Fruit fly (Drosophila melanogaster): ENCODE measurements around the gene CG32639.

The CG32639 gene

dm6 chrX:13275139-13275538 lies 38.8 kb upstream of the CG32639 start (continued):
- peak; percentile 31 for TF ChIP-seq Hr4 (GFP tag; optimal IDR thresholded peaks at IDR 0.05)
- peak; percentile 27 for TF ChIP-seq dac (GFP tag; optimal IDR thresholded peaks at IDR 0.05)
- peak; percentile 73 for TF ChIP-seq CG11762 (GFP tag; optimal IDR thresholded peaks at IDR 0.05; ENCODE audit: insufficient read depth)
- peak; percentile 61 for TF ChIP-seq CG7368 (GFP tag; optimal IDR thresholded peaks at IDR 0.05)
- TF ChIP-seq CG6276 (GFP tag; optimal IDR thresholded peaks at IDR 0.05), result peak; percentile 33
- TF ChIP-seq CG3919 (GFP tag; optimal IDR thresholded peaks at IDR 0.05), result peak; percentile 75
- TF ChIP-seq salr (GFP tag; optimal IDR thresholded peaks at IDR 0.05), result peak; percentile 3 to 78
- peak; percentile 78 for TF ChIP-seq achi (GFP tag; optimal IDR thresholded peaks at IDR 0.05)
- TF ChIP-seq CG1621 (tag; optimal IDR thresholded peaks at IDR 0.05), result peak; percentile 48
- peak; percentile 46 for TF ChIP-seq Sox102F (GFP tag; optimal IDR thresholded peaks at IDR 0.05)
- peak; percentile 49 for TF ChIP-seq CG9139 (GFP tag; optimal IDR thresholded peaks at IDR 0.05)
- TF ChIP-seq Ets21C (GFP tag; optimal IDR thresholded peaks at IDR 0.05), result peak; percentile 26
- peak; percentile 73 for TF ChIP-seq cyc (GFP tag; optimal IDR thresholded peaks at IDR 0.05)
- TF ChIP-seq dsx (GFP tag; optimal IDR thresholded peaks at IDR 0.05; ENCODE audit: poor library complexity, severe bottlenecking), result peak; percentile 1
- no peak for TF ChIP-seq CG6163 (GFP tag; IDR thresholded peaks at IDR 0.05)
- TF ChIP-seq CG3032 (tag; optimal IDR thresholded peaks at IDR 0.05), result peak; percentile 81
- TF ChIP-seq Hr39 (GFP tag; optimal IDR thresholded peaks at IDR 0.05), result peak; percentile 31
- TF ChIP-seq CG15336 (GFP tag; IDR thresholded peaks at IDR 0.05), result peak; percentile 57
- TF ChIP-seq Eip93F (GFP tag; optimal IDR thresholded peaks at IDR 0.05), result peak; percentile 9
- TF ChIP-seq Gug (GFP tag; IDR thresholded peaks at IDR 0.05), result peak; percentile 17; the same call in 1 of the 2 replicates
- TF ChIP-seq CG6808 (GFP tag; optimal IDR thresholded peaks at IDR 0.05), result peak; percentile 80
- TF ChIP-seq vri (GFP tag; optimal IDR thresholded peaks at IDR 0.05), result no peak
- peak; percentile 66 for TF ChIP-seq spab (GFP tag; optimal IDR thresholded peaks at IDR 0.05)
- TF ChIP-seq CG16779 (tag; optimal IDR thresholded peaks at IDR 0.05), result peak; percentile 4
- no peak for TF ChIP-seq Hr38 (GFP tag; optimal IDR thresholded peaks at IDR 0.05)
- TF ChIP-seq pdm3 (GFP tag; optimal IDR thresholded peaks at IDR 0.05), result peak; percentile 60

- peak; percentile 84 for TF ChIP-seq Eip78C (GFP tag)
- TF ChIP-seq topi (GFP tag; optimal IDR thresholded peaks at IDR 0.05), result peak; percentile 27
- TF ChIP-seq CG8119 (GFP tag; IDR thresholded peaks at IDR 0.05), result peak; percentile 67
- peak; percentile 39 for TF ChIP-seq acj6 (GFP tag; optimal IDR thresholded peaks at IDR 0.05)
- TF ChIP-seq CG1621 (tag; optimal IDR thresholded peaks at IDR 0.05), result no peak
- TF ChIP-seq CG6792 (GFP tag; optimal IDR thresholded peaks at IDR 0.05), result no peak
- TF ChIP-seq Sox14 (GFP tag; optimal IDR thresholded peaks at IDR 0.05), result no peak
- peak; percentile 34 for TF ChIP-seq OdsH (GFP tag; optimal IDR thresholded peaks at IDR 0.05)
- TF ChIP-seq CG6276 (GFP tag; optimal IDR thresholded peaks at IDR 0.05), result peak; percentile 62
- no peak for TF ChIP-seq Lpt (GFP tag; optimal IDR thresholded peaks at IDR 0.05)
- TF ChIP-seq CG16779 (tag; optimal IDR thresholded peaks at IDR 0.05), result no peak
- no peak for TF ChIP-seq fd85E (GFP tag; optimal IDR thresholded peaks at IDR 0.05)
- TF ChIP-seq ss (GFP tag; optimal IDR thresholded peaks at IDR 0.05), result no peak
- peak; percentile 40 for TF ChIP-seq CG3032 (tag; optimal IDR thresholded peaks at IDR 0.05)
- TF ChIP-seq Eip75B (GFP tag; optimal IDR thresholded peaks at IDR 0.05), result peak; percentile 15
- no peak for TF ChIP-seq CG11902 (GFP tag; optimal IDR thresholded peaks at IDR 0.05)
- no peak for TF ChIP-seq CG7368 (GFP tag; optimal IDR thresholded peaks at IDR 0.05)
- no peak for TF ChIP-seq Sox102F (GFP tag; optimal IDR thresholded peaks at IDR 0.05)
- TF ChIP-seq CG6808 (GFP tag; optimal IDR thresholded peaks at IDR 0.05), result peak; percentile 8
- TF ChIP-seq Ets21C (GFP tag; optimal IDR thresholded peaks at IDR 0.05), result no peak
- no peak for TF ChIP-seq CG9139 (GFP tag; optimal IDR thresholded peaks at IDR 0.05)
- no peak for TF ChIP-seq CG11762 (GFP tag; optimal IDR thresholded peaks at IDR 0.05; ENCODE audit: insufficient read depth)
- no peak for TF ChIP-seq CG8632 (GFP tag; optimal IDR thresholded peaks at IDR 0.05)
- TF ChIP-seq CG32006 (GFP tag; optimal IDR thresholded peaks at IDR 0.05), result peak; percentile 67
- TF ChIP-seq CG6854 (GFP tag; optimal IDR thresholded peaks at IDR 0.05), result no peak
- TF ChIP-seq pdm3 (GFP tag; optimal IDR thresholded peaks at IDR 0.05), result peak; percentile 38
- peak; percentile 19; the same call in 1 of the 2 replicates for TF ChIP-seq CG11294 (GFP tag; IDR thresholded peaks at IDR 0.05)
- TF ChIP-seq dac (GFP tag; optimal IDR thresholded peaks at IDR 0.05), result no peak
- TF ChIP-seq fd59A (GFP tag; optimal IDR thresholded peaks at IDR 0.05), result no peak
- TF ChIP-seq Eip93F (GFP tag; optimal IDR thresholded peaks at IDR 0.05), result no peak
- peak; percentile 82 for TF ChIP-seq eg (GFP tag; IDR thresholded peaks at IDR 0.05)
- peak; percentile 27 for TF ChIP-seq esn (GFP tag; optimal IDR thresholded peaks at IDR 0.05)
- no peak for TF ChIP-seq vri (GFP tag; optimal IDR thresholded peaks at IDR 0.05)
- TF ChIP-seq CG8319 (GFP tag; optimal IDR thresholded peaks at IDR 0.05), result no peak
- no peak for TF ChIP-seq dsx (GFP tag; optimal IDR thresholded peaks at IDR 0.05; ENCODE audit: poor library complexity, severe bottlenecking)
- TF ChIP-seq Gug (GFP tag; IDR thresholded peaks at IDR 0.05), result no peak
- peak; percentile 45 for TF ChIP-seq Hr4 (GFP tag; optimal IDR thresholded peaks at IDR 0.05)
Observed at dm6 chrX:13274429-13275095, 38.2 kb upstream of the CG32639 start.
